Worm (Caenorhabditis elegans): ENCODE results near the gene K02C4.3.

DNA sequence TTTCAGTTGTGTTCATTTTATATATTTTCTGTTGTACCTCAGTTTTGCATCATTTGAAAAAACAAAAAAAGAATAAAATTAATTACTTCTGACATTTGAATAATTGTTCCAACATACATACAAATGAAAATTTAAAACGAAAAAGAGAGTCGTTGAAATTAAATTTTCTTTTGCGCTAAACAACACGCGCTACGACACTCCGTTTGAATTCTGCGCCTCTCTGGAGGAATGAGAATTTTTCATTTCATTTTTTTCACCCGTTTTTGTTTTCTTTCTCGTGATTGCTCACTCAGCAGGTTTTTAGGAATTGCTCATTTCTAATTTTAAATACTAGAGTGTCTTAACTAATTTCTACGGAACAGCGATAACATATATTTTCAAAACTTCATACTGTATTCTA is 45.0 kb downstream of the K02C4.3 start:
- TF ChIP-seq pqm-1 (tag; optimal IDR thresholded peaks at IDR 0.05) (no peak), nhr-67 (tag; optimal IDR thresholded peaks at IDR 0.05) (no peak), ZK546.5 (tag; optimal IDR thresholded peaks at IDR 0.05) (no peak), unc-39 (tag; optimal IDR thresholded peaks at IDR 0.05) (no peak), nhr-28 (tag; optimal IDR thresholded peaks at IDR 0.05) (no peak), R02D3.7 (tag; optimal IDR thresholded peaks at IDR 0.05) (no peak), fos-1 (tag; optimal IDR thresholded peaks at IDR 0.05) (no peak)

All from whole organism, L3 larva.